Fruit fly (Drosophila melanogaster): ENCODE data around the gene Cox10.
A peak's percentile ranks its signal among the peaks of the same experiment; 100 is the strongest.

Cox10 gene

dm6 chr2L:10321036-10321583, 10.2 kb upstream of the Cox10 start (continued):
- TF ChIP-seq kah (GFP tag; optimal IDR thresholded peaks at IDR 0.05) (peak; percentile 72), CG6791 (GFP tag; IDR thresholded peaks at IDR 0.05; ENCODE audit: partially characterized antibody) (no peak), Med (GFP tag) (peak; percentile 75), CG13894 (tag; optimal IDR thresholded peaks at IDR 0.05) (no peak), CG4854 (GFP tag; optimal IDR thresholded peaks at IDR 0.05) (no peak), stwl (tag; optimal IDR thresholded peaks at IDR 0.05) (no peak), CG9609 (GFP tag; optimal IDR thresholded peaks at IDR 0.05) (no peak), nerfin-2 (GFP tag; IDR thresholded peaks at IDR 0.05; ENCODE audit: partially characterized antibody) (peak; percentile 60), unc-4 (GFP tag; IDR thresholded peaks at IDR 0.05; ENCODE audit: partially characterized antibody) (peak; percentile 76), lilli (GFP tag; optimal IDR thresholded peaks at IDR 0.05) (peak; percentile 42), CG11723 (GFP tag; optimal IDR thresholded peaks at IDR 0.05) (peak; percentile 7), CG13624 (GFP tag; optimal IDR thresholded peaks at IDR 0.05) (peak; percentile 21), CG7963 (GFP tag; IDR thresholded peaks at IDR 0.05; ENCODE audit: partially characterized antibody) (0 out of 3 replicates have a peak, but pooled peaks have one; percentile 39), CG15696 (tag; optimal IDR thresholded peaks at IDR 0.05) (peak; percentile 25), CG18011 (GFP tag; optimal IDR thresholded peaks at IDR 0.05) (peak; percentile 8), hb (GFP tag; IDR thresholded peaks at IDR 0.05; ENCODE audit: partially characterized antibody) (peak; percentile 68; the same call in 1 of the 3 replicates), Doc3 (GFP tag; IDR thresholded peaks at IDR 0.05; ENCODE audit: partially characterized antibody) (peak; percentile 72; the same call in 2 of the 3 replicates), CG11560 (tag; IDR thresholded peaks at IDR 0.05) (no peak), CG6813 (GFP tag; optimal IDR thresholded peaks at IDR 0.05) (no peak), Bgb (GFP tag; IDR thresholded peaks at IDR 0.05; ENCODE audit: partially characterized antibody) (peak; percentile 46; the same call in 1 of the 2 replicates), CG3995 (GFP tag; optimal IDR thresholded peaks at IDR 0.05) (peak; percentile 95), Pdp1 (GFP tag; optimal IDR thresholded peaks at IDR 0.05) (peak in 1 of 2 experiments; percentile 69), CG10209 (GFP tag; optimal IDR thresholded peaks at IDR 0.05) (peak; percentile 7), Atf6 (GFP tag; IDR thresholded peaks at IDR 0.05) (no peak), vvl (GFP tag; IDR thresholded peaks at IDR 0.05) (0 out of 2 replicates have a peak, but pooled peaks have one; percentile 5), phol (tag; optimal IDR thresholded peaks at IDR 0.05) (peak; percentile 7), D (optimal IDR thresholded peaks at IDR 0.05) (no peak), D (GFP tag; optimal IDR thresholded peaks at IDR 0.05) (peak; percentile 21), en (GFP tag; optimal IDR thresholded peaks at IDR 0.05) (peak; percentile 15)

DNA sequence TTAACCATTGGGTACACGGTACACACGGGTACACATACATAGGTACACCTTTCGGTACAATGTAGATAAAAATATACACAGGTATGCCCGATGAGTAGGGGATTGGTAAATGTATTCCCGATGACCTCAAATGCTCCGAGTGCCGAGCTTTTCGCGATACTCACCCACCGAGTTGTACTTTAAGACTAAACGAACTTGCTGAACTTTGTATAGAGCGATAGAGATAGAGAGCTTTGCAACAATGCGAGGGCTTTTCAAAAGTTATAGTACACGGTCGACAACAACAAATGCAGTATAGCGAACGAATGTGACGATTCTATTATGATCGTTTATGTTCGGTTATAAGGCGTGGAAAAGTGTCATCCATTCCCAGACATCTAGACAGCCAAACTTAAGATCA, 9.7 kb upstream of the Cox10 start:
- TF ChIP-seq gro (GFP tag; optimal IDR thresholded peaks at IDR 0.05): peak; percentile 11
- TF ChIP-seq nom (GFP tag; optimal IDR thresholded peaks at IDR 0.05): peak; percentile 69
- peak; percentile 36 for TF ChIP-seq caup (GFP tag; optimal IDR thresholded peaks at IDR 0.05; ENCODE audit: severe bottlenecking)
- TF ChIP-seq CG13894 (tag; optimal IDR thresholded peaks at IDR 0.05): peak; percentile 84
- TF ChIP-seq ftz-f1 (GFP tag; optimal IDR thresholded peaks at IDR 0.05): peak; percentile 80
- TF ChIP-seq CG6854 (GFP tag; optimal IDR thresholded peaks at IDR 0.05): peak; percentile 8
- TF ChIP-seq MTF-1 (GFP tag; optimal IDR thresholded peaks at IDR 0.05; ENCODE audit: borderline replicate concordance): peak; percentile 15
- TF ChIP-seq oc (tag; optimal IDR thresholded peaks at IDR 0.05): no peak
- peak; percentile 10 for TF ChIP-seq CG7987 (GFP tag; optimal IDR thresholded peaks at IDR 0.05)
- peak; percentile 48 for TF ChIP-seq CG13296 (GFP tag; optimal IDR thresholded peaks at IDR 0.05)
- peak; percentile 30 for TF ChIP-seq CTCF (GFP tag; optimal IDR thresholded peaks at IDR 0.05)
- TF ChIP-seq wek (GFP tag; optimal IDR thresholded peaks at IDR 0.05): no peak
- TF ChIP-seq CG32767 (GFP tag; IDR thresholded peaks at IDR 0.05): 0 out of 2 replicates have a peak, but pooled peaks have one; percentile 19
- TF ChIP-seq sim (GFP tag; IDR thresholded peaks at IDR 0.05): no peak
- TF ChIP-seq CG2875 (GFP tag; optimal IDR thresholded peaks at IDR 0.05): no peak
- peak; percentile 60; the same call in 2 of the 3 replicates for TF ChIP-seq Aef1 (GFP tag; IDR thresholded peaks at IDR 0.05)
- TF ChIP-seq dmrt11E (tag; optimal IDR thresholded peaks at IDR 0.05): no peak
- TF ChIP-seq btn (GFP tag; optimal IDR thresholded peaks at IDR 0.05): no peak
- TF ChIP-seq so (GFP tag; IDR thresholded peaks at IDR 0.05): peak; percentile 58; the same call in 1 of the 3 replicates
- peak; percentile 25; the same call in 1 of the 2 replicates for TF ChIP-seq MBD-R2 (GFP tag; IDR thresholded peaks at IDR 0.05)
- TF ChIP-seq CG2199 (GFP tag; IDR thresholded peaks at IDR 0.05): peak; percentile 87

All from whole organism, embryonic.